Worm (Caenorhabditis elegans): ENCODE results near the gene miz-1.

miz-1 gene

DNA sequence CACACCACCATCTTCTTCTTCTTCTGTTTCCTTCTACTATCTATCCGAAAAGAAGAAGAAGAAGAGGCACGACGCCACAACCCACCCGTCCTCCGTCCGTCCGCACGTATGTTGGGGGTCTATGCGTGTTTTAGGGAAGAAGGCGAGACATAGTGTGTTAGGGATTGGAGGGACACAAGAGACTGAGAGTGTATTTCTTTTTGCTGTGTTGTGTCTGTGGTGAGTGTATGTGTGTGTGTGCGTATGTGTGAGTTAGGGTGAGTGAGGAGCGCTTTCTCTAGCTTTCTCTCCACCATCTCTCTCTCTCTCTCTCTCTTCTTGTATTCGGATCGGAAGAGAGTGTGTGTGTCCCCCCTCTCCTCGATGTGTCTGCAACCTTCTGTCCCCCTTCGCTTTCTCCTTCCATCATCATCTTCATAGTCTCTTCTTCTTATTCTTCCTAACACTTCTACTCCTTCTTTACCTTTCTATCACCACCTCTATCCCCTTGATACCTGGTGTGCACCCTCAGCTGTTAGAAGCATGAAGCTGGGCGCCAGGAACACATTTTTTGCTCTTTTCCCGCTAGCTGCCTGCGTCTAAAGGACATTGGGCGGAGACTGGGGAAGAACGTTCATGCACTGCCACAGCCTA lies 9.6 kb downstream of the miz-1 start (continued):
- TF ChIP-seq M03D4.4 (tag; optimal IDR thresholded peaks at IDR 0.05): peak; percentile 72

ce11 chrIV:10825383-10825782 lies 13.2 kb downstream of the miz-1 start:
- TF ChIP-seq sem-2 (GFP tag; optimal IDR thresholded peaks at IDR 0.05): no peak

- no peak for TF ChIP-seq hlh-1 (tag; optimal IDR thresholded peaks at IDR 0.05)
- no peak for TF ChIP-seq sptf-1 (tag; optimal IDR thresholded peaks at IDR 0.05)
- no peak for TF ChIP-seq mls-2 (tag; optimal IDR thresholded peaks at IDR 0.05)
- no peak for TF ChIP-seq mep-1 (tag; optimal IDR thresholded peaks at IDR 0.05)
- TF ChIP-seq nhr-2 (tag; optimal IDR thresholded peaks at IDR 0.05): no peak
- TF ChIP-seq lin-13 (tag; optimal IDR thresholded peaks at IDR 0.05): no peak
- TF ChIP-seq sem-2 (GFP tag; optimal IDR thresholded peaks at IDR 0.05): no peak
- TF ChIP-seq ceh-39 (tag; optimal IDR thresholded peaks at IDR 0.05): no peak
- TF ChIP-seq unc-120 (tag; optimal IDR thresholded peaks at IDR 0.05; ENCODE audit: poor library complexity, severe bottlenecking): no peak
- no peak for TF ChIP-seq ztf-11 (tag; optimal IDR thresholded peaks at IDR 0.05)
- no peak for TF ChIP-seq M03D4.4 (tag; optimal IDR thresholded peaks at IDR 0.05)
- no peak for TF ChIP-seq elt-1 (tag; optimal IDR thresholded peaks at IDR 0.05; ENCODE audit: borderline replicate concordance, insufficient read depth)
- no peak for TF ChIP-seq lsy-2 (tag; optimal IDR thresholded peaks at IDR 0.05)
- no peak for TF ChIP-seq nhr-28 (tag; optimal IDR thresholded peaks at IDR 0.05)
- no peak for TF ChIP-seq ces-1 (GFP tag; optimal IDR thresholded peaks at IDR 0.05)
Measured at ce11 chrIV:10826029-10826428, 13.8 kb downstream of the miz-1 start.

DNA sequence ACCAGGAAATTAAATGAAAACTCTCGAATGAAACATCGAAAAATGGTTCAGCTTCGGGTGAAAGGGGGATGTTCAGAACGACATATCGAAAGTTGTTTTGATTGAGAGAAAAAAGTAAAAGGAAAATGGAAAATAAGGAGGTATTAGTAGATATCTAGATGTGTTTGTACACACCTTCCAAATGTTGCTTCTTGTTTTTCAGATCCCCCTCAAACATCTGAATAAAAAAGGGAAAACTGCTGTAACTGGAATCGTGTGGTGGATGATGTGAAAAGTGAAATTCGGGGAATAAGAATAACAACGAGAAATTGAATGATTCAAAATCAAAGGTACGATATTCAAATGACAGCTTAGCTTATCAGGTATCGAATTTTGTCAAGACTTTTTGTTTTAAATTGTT lies 15.8 kb downstream of the miz-1 start, which contains the start of gene npax-3:
Gene npax-3 (minus strand): TSS at position 101 of the 400 bp plus-strand sequence.
- TF ChIP-seq unc-120 (tag; optimal IDR thresholded peaks at IDR 0.05; ENCODE audit: poor library complexity, severe bottlenecking) (no peak), ceh-83 (GFP tag; optimal IDR thresholded peaks at IDR 0.05) (no peak), lin-13 (tag; optimal IDR thresholded peaks at IDR 0.05) (no peak), nhr-12 (tag; optimal IDR thresholded peaks at IDR 0.05) (no peak), cnd-1 (tag; optimal IDR thresholded peaks at IDR 0.05) (no peak), ces-1 (GFP tag; optimal IDR thresholded peaks at IDR 0.05) (no peak), unc-62 (GFP tag; optimal IDR thresholded peaks at IDR 0.05) (no peak), pha-4 (tag; optimal IDR thresholded peaks at IDR 0.05) (no peak), unc-39 (tag; optimal IDR thresholded peaks at IDR 0.05) (no peak), ceh-39 (tag; optimal IDR thresholded peaks at IDR 0.05) (no peak), lin-32 (GFP tag; optimal IDR thresholded peaks at IDR 0.05) (no peak), nhr-28 (tag; optimal IDR thresholded peaks at IDR 0.05) (no peak), mab-5 (tag; optimal IDR thresholded peaks at IDR 0.05) (no peak), flh-1 (GFP tag; optimal IDR thresholded peaks at IDR 0.05) (no peak), ham-2 (GFP tag; optimal IDR thresholded peaks at IDR 0.05) (no peak), sptf-1 (tag; optimal IDR thresholded peaks at IDR 0.05) (no peak), snpc-4 (tag; optimal IDR thresholded peaks at IDR 0.05) (no peak), tbx-8 (GFP tag; optimal IDR thresholded peaks at IDR 0.05) (no peak), mls-2 (tag; optimal IDR thresholded peaks at IDR 0.05) (no peak)

DNA sequence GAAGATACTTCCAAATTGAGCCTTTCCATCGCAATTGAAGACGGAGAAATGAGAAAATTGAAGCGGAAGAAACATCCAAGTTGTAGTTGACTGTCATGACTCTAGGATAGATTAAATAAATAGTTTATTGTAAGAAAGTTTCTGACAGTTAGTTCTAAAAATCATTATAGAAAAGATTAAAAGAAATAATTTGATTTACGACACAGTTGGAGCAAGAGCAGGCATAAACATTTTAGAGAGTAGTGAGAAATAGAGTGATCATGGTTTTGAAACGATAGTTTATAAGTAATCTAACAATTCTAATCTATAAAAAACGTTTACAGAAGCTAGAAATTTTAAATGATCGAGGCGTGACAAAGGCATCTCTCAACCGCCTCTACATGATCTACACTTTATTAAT lies 19.9 kb downstream of the miz-1 start, which contains the start of gene best-15:
Gene best-15 (minus strand): TSS at position 101 of the 400 bp plus-strand sequence.
- TF ChIP-seq mep-1 (tag; optimal IDR thresholded peaks at IDR 0.05) (no peak), ceh-39 (tag; optimal IDR thresholded peaks at IDR 0.05) (no peak), lsy-2 (tag; optimal IDR thresholded peaks at IDR 0.05) (no peak), nhr-28 (tag; optimal IDR thresholded peaks at IDR 0.05) (no peak), ceh-43 (GFP tag; optimal IDR thresholded peaks at IDR 0.05) (no peak), ztf-11 (tag; optimal IDR thresholded peaks at IDR 0.05) (no peak), mls-2 (tag; optimal IDR thresholded peaks at IDR 0.05) (no peak), nhr-12 (tag; optimal IDR thresholded peaks at IDR 0.05) (no peak), zip-8 (tag; optimal IDR thresholded peaks at IDR 0.05) (no peak), tbx-8 (GFP tag; optimal IDR thresholded peaks at IDR 0.05) (no peak), sem-2 (GFP tag; optimal IDR thresholded peaks at IDR 0.05) (no peak), cnd-1 (tag; optimal IDR thresholded peaks at IDR 0.05) (no peak), drap-1 (GFP tag; optimal IDR thresholded peaks at IDR 0.05) (no peak)

All from whole organism, mixed stage, embryonic.